Worm (Caenorhabditis elegans) whole organism, L4 larva: ENCODE results near the gene T01H3.2.

Experiments used
- nhr-10 ChIP-seq: fragments of 150-350 bp; optimal IDR thresholded peaks from 2 replicates; lab custom pipeline; 2014; ENCODE audit warnings: missing biosample characterization, missing genetic modification characterization
- set-16 ChIP-seq: fragments of 200-800 bp; sonication (Bioruptor generic); IDR thresholded peaks from 2 replicates; pipeline ENCODE4 v1.3.6; 2022; ENCODE audit warnings: missing genetic modification reagents, missing genetic modification characterization, missing compliant biosample characterization

- TF ChIP-seq set-16: no peak
- no peak for TF ChIP-seq nhr-10 (tag; lab: Kevin White, UChicago)
Measured at ce11 chrII:7900762-7901161, 23.0 kb upstream of the T01H3.2 start.
